Fruit fly (Drosophila melanogaster) whole organism, embryonic: Measurements from ENCODE around the gene CG14340.

ENCODE experiments used
- CG10147 ChIP-seq: fragments of 200-800 bp; sonication (Bioruptor generic); optimal IDR thresholded peaks from 2 replicates; lab custom pipeline; 2019; ENCODE audit warnings: missing biosample characterization, mild to moderate bottlenecking, missing genetic modification characterization, moderate library complexity
- CG10959 ChIP-seq: fragments of 200-800 bp; sonication (Bioruptor generic); IDR thresholded peaks from 2 replicates; pipeline ENCODE4 v1.3.6; 2022; ENCODE audit warnings: missing biosample characterization, missing genetic modification characterization
- CG11093 ChIP-seq: fragments of 200-800 bp; sonication (Bioruptor generic); IDR thresholded peaks from 3 replicates; pipeline ENCODE4 v1.3.6; 2022; ENCODE audit warnings: missing biosample characterization, missing genetic modification characterization
- CG11560 ChIP-seq: fragments of 200-800 bp; sonication (Bioruptor generic); IDR thresholded peaks from 3 replicates; pipeline ENCODE4 v1.3.6; 2022; ENCODE audit warnings: missing biosample characterization, missing genetic modification characterization
- CG13775 ChIP-seq: fragments of 200-800 bp; sonication (Bioruptor generic); optimal IDR thresholded peaks from 3 replicates; lab custom pipeline; 2017; ENCODE audit warnings: missing biosample characterization, mild to moderate bottlenecking, missing genetic modification characterization
- CG14014 ChIP-seq: fragments of 200-800 bp; sonication (Bioruptor generic); IDR thresholded peaks from 2 replicates; pipeline ENCODE4 v1.3.6; 2022; ENCODE audit warnings: missing biosample characterization, missing genetic modification characterization
- CG14965 ChIP-seq: fragments of 200-800 bp; sonication (Bioruptor generic); optimal IDR thresholded peaks from 2 replicates; lab custom pipeline; 2016; ENCODE audit warnings: missing biosample characterization, missing genetic modification characterization, borderline replicate concordance
- CG15269 ChIP-seq: fragments of 200-800 bp; sonication (Bioruptor generic); optimal IDR thresholded peaks from 2 replicates; lab custom pipeline; 2018; ENCODE audit warnings: missing biosample characterization, mild to moderate bottlenecking, missing genetic modification characterization, moderate library complexity
- CG17568 ChIP-seq: fragments of 200-800 bp; sonication (Bioruptor generic); optimal IDR thresholded peaks from 2 replicates; lab custom pipeline; 2018; ENCODE audit warnings: missing biosample characterization, mild to moderate bottlenecking, missing genetic modification characterization, moderate library complexity
- CG17829 ChIP-seq: fragments of 200-800 bp; optimal IDR thresholded peaks from 2 replicates; lab custom pipeline; 2019; ENCODE audit warnings: missing biosample characterization, mild to moderate bottlenecking, missing genetic modification characterization, moderate library complexity
- CG17912 ChIP-seq: fragments of 200-800 bp; sonication (Bioruptor generic); optimal IDR thresholded peaks from 2 replicates; lab custom pipeline; 2018; ENCODE audit warnings: missing biosample characterization, mild to moderate bottlenecking, missing genetic modification characterization
- CG1792 ChIP-seq: fragments of 200-800 bp; sonication (Bioruptor generic); optimal IDR thresholded peaks from 2 replicates; lab custom pipeline; 2016; ENCODE audit warnings: missing biosample characterization, missing genetic modification characterization
- CG2678 ChIP-seq: fragments of 200-800 bp; sonication (Bioruptor generic); optimal IDR thresholded peaks from 3 replicates; lab custom pipeline; 2019; ENCODE audit warnings: missing biosample characterization, mild to moderate bottlenecking, missing genetic modification characterization, moderate library complexity
- CG3163 ChIP-seq: fragments of 200-800 bp; sonication (Bioruptor generic); optimal IDR thresholded peaks from 3 replicates; lab custom pipeline; 2016; ENCODE audit warnings: missing biosample characterization, missing genetic modification characterization
- CG33557 ChIP-seq: fragments of 200-800 bp; sonication (Bioruptor generic); optimal IDR thresholded peaks from 2 replicates; lab custom pipeline; 2019; ENCODE audit warnings: missing biosample characterization, mild to moderate bottlenecking, missing genetic modification characterization, moderate library complexity
- CG3407 ChIP-seq: fragments of 200-800 bp; sonication (Bioruptor generic); optimal IDR thresholded peaks from 2 replicates; lab custom pipeline; 2018; ENCODE audit warnings: missing biosample characterization, mild to moderate bottlenecking, missing genetic modification characterization
- CG34224 ChIP-seq: fragments of 200-800 bp; sonication (Bioruptor generic); IDR thresholded peaks from 3 replicates; pipeline ENCODE4 v1.3.6; 2022; ENCODE audit warnings: missing biosample characterization, missing genetic modification characterization; ENCODE audit not compliant: partially characterized antibody
- CG4404 ChIP-seq: fragments of 200-800 bp; sonication (Bioruptor generic); IDR thresholded peaks from 2 replicates; pipeline ENCODE4 v1.3.6; 2022; ENCODE audit warnings: missing biosample characterization, missing genetic modification characterization
- CG7556 ChIP-seq: fragments of 200-800 bp; sonication (Bioruptor generic); optimal IDR thresholded peaks from 2 replicates; lab custom pipeline; 2017; ENCODE audit warnings: missing biosample characterization, mild to moderate bottlenecking, missing genetic modification characterization
- CG8478 ChIP-seq: fragments of >200 bp; optimal IDR thresholded peaks from 2 replicates; lab custom pipeline; 2018
- CG9215 ChIP-seq: fragments of 200-800 bp; sonication (Bioruptor generic); IDR thresholded peaks from 2 replicates; pipeline ENCODE4 v1.3.6; 2022; ENCODE audit warnings: missing biosample characterization, missing genetic modification characterization
- CG9797 ChIP-seq: fragments of 200-800 bp; sonication (Bioruptor generic); optimal IDR thresholded peaks from 3 replicates; lab custom pipeline; 2018; ENCODE audit warnings: missing biosample characterization, mild to moderate bottlenecking, missing genetic modification characterization
- CkIIα-i1 ChIP-seq: fragments of 200-800 bp; sonication (Bioruptor generic); IDR thresholded peaks from 2 replicates; pipeline ENCODE4 v1.3.6; 2022; ENCODE audit warnings: missing biosample characterization, missing genetic modification characterization
- D ChIP-seq, 2 experiments: fragments of 200-800 bp in 1 of 2; fragments of >200 bp in 1 of 2; sonication (Bioruptor generic) in 1 of 2; optimal IDR thresholded peaks; 2 replicates in 1 of 2; 3 replicates in 1 of 2; lab custom pipeline; 2017; ENCODE audit warnings: mild to moderate bottlenecking in 1 of 2, missing biosample characterization in 1 of 2, missing genetic modification characterization in 1 of 2, missing genetic modification reagents in 1 of 2
- D19A ChIP-seq: fragments of 200-800 bp; optimal IDR thresholded peaks from 3 replicates; lab custom pipeline; 2019; ENCODE audit warnings: missing biosample characterization, mild to moderate bottlenecking, missing genetic modification characterization, moderate library complexity
- Dp ChIP-seq: fragments of 200-800 bp; sonication (Bioruptor generic); optimal IDR thresholded peaks from 2 replicates; lab custom pipeline; 2018; ENCODE audit warnings: missing biosample characterization, mild to moderate bottlenecking, missing genetic modification characterization, moderate library complexity
- Dref ChIP-seq: fragments of 200-800 bp; sonication (Bioruptor generic); IDR thresholded peaks from 2 replicates; pipeline ENCODE4 v1.3.6; 2022; ENCODE audit warnings: missing biosample characterization, missing genetic modification characterization
- ERR ChIP-seq: fragments of 200-800 bp; sonication (Bioruptor generic); optimal IDR thresholded peaks from 2 replicates; lab custom pipeline; 2016; ENCODE audit warnings: missing biosample characterization, missing genetic modification characterization
- Fer2 ChIP-seq: fragments of 200-800 bp; sonication (Bioruptor generic); optimal IDR thresholded peaks from 2 replicates; lab custom pipeline; 2018; ENCODE audit warnings: missing biosample characterization, mild to moderate bottlenecking, missing genetic modification characterization, moderate library complexity
- Gug ChIP-seq: fragments of 200-800 bp; sonication (Bioruptor generic); IDR thresholded peaks from 4 replicates; pipeline ENCODE4 v1.3.6; 2022; ENCODE audit warnings: missing biosample characterization, missing genetic modification characterization
- H15 ChIP-seq: fragments of 200-800 bp; sonication (Bioruptor generic); IDR thresholded peaks from 3 replicates; pipeline ENCODE4 v1.3.6; 2022; ENCODE audit warnings: missing biosample characterization, missing genetic modification characterization
- Neu2 ChIP-seq: fragments of 200-800 bp; sonication (Bioruptor generic); optimal IDR thresholded peaks from 3 replicates; lab custom pipeline; 2016; ENCODE audit warnings: missing biosample characterization, missing genetic modification characterization, borderline replicate concordance
- Nf-YB ChIP-seq: fragments of 200-800 bp; sonication (Bioruptor generic); optimal IDR thresholded peaks from 3 replicates; lab custom pipeline; 2019; ENCODE audit warnings: missing biosample characterization, mild to moderate bottlenecking, missing genetic modification characterization, moderate library complexity
- Oaz ChIP-seq: fragments of 200-800 bp; sonication (Bioruptor generic); IDR thresholded peaks from 2 replicates; pipeline ENCODE4 v1.3.6; 2022; ENCODE audit warnings: missing biosample characterization, missing genetic modification characterization
- Ptx1 ChIP-seq: fragments of 200-800 bp; sonication (Bioruptor generic); IDR thresholded peaks from 2 replicates; pipeline ENCODE4 v1.3.6; 2022; ENCODE audit warnings: missing biosample characterization, missing genetic modification characterization
- ac ChIP-seq: fragments of 200-800 bp; sonication (Bioruptor generic); optimal IDR thresholded peaks from 3 replicates; lab custom pipeline; 2017; ENCODE audit warnings: missing biosample characterization, mild to moderate bottlenecking, missing genetic modification characterization
- az2 ChIP-seq: fragments of 200-800 bp; sonication (Bioruptor generic); optimal IDR thresholded peaks from 3 replicates; lab custom pipeline; 2016; ENCODE audit warnings: missing biosample characterization, missing genetic modification characterization
- cas ChIP-seq: fragments of 200-800 bp; sonication (Bioruptor generic); IDR thresholded peaks from 2 replicates; pipeline ENCODE4 v1.3.6; 2022; ENCODE audit warnings: missing biosample characterization, missing genetic modification characterization
- croc ChIP-seq: fragments of 200-800 bp; sonication (Bioruptor generic); conservative IDR thresholded peaks from 3 replicates; pipeline ENCODE4 v1.3.6; 2022; ENCODE audit warnings: missing biosample characterization, missing genetic modification characterization
- danr ChIP-seq: fragments of 200-800 bp; sonication (Bioruptor generic); IDR thresholded peaks from 2 replicates; pipeline ENCODE4 v1.3.6; 2022; ENCODE audit warnings: missing biosample characterization, missing genetic modification characterization
- dysf ChIP-seq: fragments of 200-800 bp; sonication (Bioruptor generic); IDR thresholded peaks from 3 replicates; pipeline ENCODE4 v1.3.6; 2022; ENCODE audit warnings: missing biosample characterization, missing genetic modification characterization
- emc ChIP-seq: fragments of 200-800 bp; sonication (Bioruptor generic); optimal IDR thresholded peaks from 2 replicates; lab custom pipeline; 2016; ENCODE audit warnings: missing biosample characterization, missing genetic modification characterization
- fd96Cb ChIP-seq: fragments of 200-800 bp; sonication (Bioruptor generic); optimal IDR thresholded peaks from 2 replicates; lab custom pipeline; 2018; ENCODE audit warnings: missing biosample characterization, mild to moderate bottlenecking, missing genetic modification characterization, moderate library complexity
- jing ChIP-seq: fragments of 200-800 bp; sonication (Bioruptor generic); optimal IDR thresholded peaks from 2 replicates; lab custom pipeline; 2018; ENCODE audit warnings: missing biosample characterization, mild to moderate bottlenecking, missing genetic modification characterization
- kay ChIP-seq: fragments of 200-800 bp; sonication (Bioruptor generic); optimal IDR thresholded peaks from 2 replicates; lab custom pipeline; 2016; ENCODE audit warnings: missing biosample characterization, missing genetic modification characterization
- pfk ChIP-seq: fragments of 200-800 bp; sonication (Bioruptor generic); optimal IDR thresholded peaks from 2 replicates; lab custom pipeline; 2018; ENCODE audit warnings: missing biosample characterization, mild to moderate bottlenecking, missing genetic modification characterization, moderate library complexity
- scrt ChIP-seq: fragments of 200-800 bp; sonication (Bioruptor generic); optimal IDR thresholded peaks from 2 replicates; lab custom pipeline; 2018; ENCODE audit warnings: missing biosample characterization, mild to moderate bottlenecking, missing genetic modification characterization, moderate library complexity
- slbo ChIP-seq: fragments of 200-800 bp; sonication (Bioruptor generic); IDR thresholded peaks from 2 replicates; pipeline ENCODE4 v1.3.6; 2022; ENCODE audit warnings: missing biosample characterization, missing genetic modification characterization
- sob ChIP-seq: fragments of 200-800 bp; sonication (Bioruptor generic); IDR thresholded peaks from 2 replicates; pipeline ENCODE4 v1.3.6; 2022; ENCODE audit warnings: missing biosample characterization, missing genetic modification characterization
- ttk ChIP-seq: fragments of 200-800 bp; sonication (Bioruptor generic); IDR thresholded peaks from 2 replicates; pipeline ENCODE4 v2.1.2; 2022; ENCODE audit warnings: missing biosample characterization, missing genetic modification characterization
- zfh2 ChIP-seq: fragments of 200-800 bp; sonication (Bioruptor generic); optimal IDR thresholded peaks from 2 replicates; lab custom pipeline; 2016; ENCODE audit warnings: missing biosample characterization, missing genetic modification characterization

CG14340 gene

DNA sequence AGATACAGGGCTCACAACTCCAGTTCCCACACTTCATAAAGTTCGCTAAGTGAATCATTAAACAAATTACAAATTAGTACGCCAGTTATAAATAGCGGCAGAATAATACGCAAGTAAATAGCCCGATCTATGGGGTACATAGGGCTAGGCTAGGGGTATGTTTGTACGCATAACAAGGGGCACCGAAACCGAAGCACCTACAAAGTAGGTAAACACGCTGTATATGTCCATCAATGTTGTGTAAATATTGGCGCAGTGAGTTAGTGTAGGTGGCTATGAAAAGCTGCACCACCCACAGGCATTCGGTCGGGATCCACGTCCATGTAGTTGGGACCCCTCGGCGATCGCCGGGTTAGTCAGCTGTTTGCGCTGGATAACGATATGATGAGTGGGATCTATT, 40.6 kb upstream of the CG14340 start (continued):
- TF ChIP-seq CG10147 (peak; percentile 57), CG14965 (peak; percentile 91), CG11093 (GFP tag; lab: Robert Waterston, UW) (peak; percentile 82), cas (GFP tag; lab: Robert Waterston, UW) (peak; percentile 45; the same call in 1 of the 2 replicates), CG17912 (GFP tag; lab: Kevin White, UChicago) (peak; percentile 94), CG7556 (GFP tag; lab: Kevin White, UChicago) (peak; percentile 91), Oaz (peak; percentile 53; the same call in 1 of the 2 replicates), CG11560 (peak; percentile 64), CG8478 (lab: Kevin White, UChicago) (no peak), Dref (GFP tag; lab: Robert Waterston, UW) (peak; percentile 24; the same call in 1 of the 2 replicates), D (optimal IDR thresholded peaks at IDR 0.05; lab: Kevin White, UChicago) (no peak), D (GFP tag; optimal IDR thresholded peaks at IDR 0.05; lab: Kevin White, UChicago) (peak; percentile 96), ac (GFP tag; lab: Kevin White, UChicago) (peak; percentile 92), pfk (GFP tag; lab: Kevin White, UChicago) (peak; percentile 77), CG3163 (GFP tag; lab: Kevin White, UChicago) (peak; percentile 87), CG33557 (peak; percentile 97), ERR (GFP tag; lab: Kevin White, UChicago) (peak; percentile 91), Fer2 (tag; lab: Kevin White, UChicago) (peak; percentile 84), CG1792 (GFP tag; lab: Kevin White, UChicago) (peak; percentile 97), H15 (GFP tag; lab: Robert Waterston, UW) (peak; percentile 83), Neu2 (GFP tag; lab: Kevin White, UChicago) (peak; percentile 54), ttk (peak; percentile 70), CG9215 (GFP tag; lab: Robert Waterston, UW) (peak; percentile 57), danr (peak; percentile 82), az2 (GFP tag; lab: Kevin White, UChicago) (peak; percentile 66), jing (GFP tag; lab: Kevin White, UChicago) (peak; percentile 79), scrt (GFP tag; lab: Kevin White, UChicago) (peak; percentile 82), Nf-YB (GFP tag; lab: Kevin White, UChicago) (peak; percentile 79), D19A (tag; lab: Kevin White, UChicago) (peak; percentile 73), zfh2 (GFP tag; lab: Kevin White, UChicago) (peak; percentile 79), Dp (peak; percentile 3), fd96Cb (tag; lab: Kevin White, UChicago) (peak; percentile 78), dysf (peak; percentile 75), CG17829 (tag; lab: Kevin White, UChicago) (peak; percentile 77), CG34224 (GFP tag; lab: Robert Waterston, UW) (no peak), CG15269 (tag; lab: Kevin White, UChicago) (peak; percentile 78), CG3407 (GFP tag; lab: Kevin White, UChicago) (peak; percentile 99), Gug (GFP tag; lab: Robert Waterston, UW) (peak; percentile 44; the same call in 1 of the 4 replicates), kay (GFP tag; lab: Kevin White, UChicago) (peak; percentile 86), croc (peak; percentile 58), sob (GFP tag; lab: Robert Waterston, UW) (peak; percentile 94), CkIIα-i1 (GFP tag; lab: Robert Waterston, UW) (peak; percentile 65; the same call in 1 of the 2 replicates), CG17568 (GFP tag; lab: Kevin White, UChicago) (peak; percentile 96), CG10959 (GFP tag; lab: Robert Waterston, UW) (peak; percentile 81), CG13775 (GFP tag; lab: Kevin White, UChicago) (peak; percentile 85), emc (GFP tag; lab: Kevin White, UChicago) (peak; percentile 82), slbo (GFP tag; lab: Robert Waterston, UW) (peak; percentile 79), Ptx1 (GFP tag; lab: Robert Waterston, UW) (peak; percentile 74), CG14014 (GFP tag; lab: Robert Waterston, UW) (peak; percentile 89), CG4404 (GFP tag; lab: Robert Waterston, UW) (peak; percentile 7; the same call in 1 of the 2 replicates), CG9797 (GFP tag; lab: Kevin White, UChicago) (peak; percentile 59), CG2678 (tag; lab: Kevin White, UChicago) (peak; percentile 93)
